Worm (Caenorhabditis elegans) whole organism, L4/young adult: ENCODE data around the gene F09C6.15.

Experiments used
- W03F9.2 ChIP-seq: fragments of 150-350 bp; optimal IDR thresholded peaks from 2 replicates; lab custom pipeline; 2014; ENCODE audit warnings: missing biosample characterization, missing genetic modification characterization
- dao-5 ChIP-seq: sonication (generic microtip); optimal IDR thresholded peaks from 2 replicates; lab custom pipeline; 2016; ENCODE audit warnings: missing genotype, missing genetic modification characterization, moderate library complexity, missing compliant biosample characterization
- him-1 ChIP-seq: sonication (generic microtip); optimal IDR thresholded peaks from 2 replicates; lab custom pipeline; 2016; ENCODE audit warnings: missing genotype, missing genetic modification reagents, missing genetic modification characterization, missing compliant biosample characterization

Gene F09C6.15

ce11 chrV:16880679-16881078 lies 12.9 kb upstream of the F09C6.15 start, which contains the start of gene F09C6.14:
Gene F09C6.14, plus strand, starts transcription at chrV:16880979.
- no peak for TF ChIP-seq him-1
- no peak for TF ChIP-seq W03F9.2
- TF ChIP-seq dao-5 = no peak

- TF ChIP-seq dao-5 (no peak), W03F9.2 (no peak), him-1 (no peak)
Measured at ce11 chrV:16882260-16882918, 11.2 kb upstream of the F09C6.15 start, which contains the start of the genes F09C6.11 and F09C6.12. Gene F09C6.11, minus strand, starts transcription at chrV:16882310. Gene F09C6.12, plus strand, starts transcription at chrV:16882868.

ce11 chrV:16884744-16885143 lies 8.8 kb upstream of the F09C6.15 start, which contains the start of gene F09C6.13:
Gene F09C6.13, plus strand, starts transcription at chrV:16885044.
- TF ChIP-seq him-1 = no peak
- no peak for TF ChIP-seq W03F9.2
- no peak for TF ChIP-seq dao-5

ce11 chrV:16888788-16889325 lies 4.7 kb upstream of the F09C6.15 start, which contains the start of the genes ifas-2 and fbxa-44:
Gene ifas-2, minus strand, starts transcription at chrV:16888888.
Gene fbxa-44, plus strand, starts transcription at chrV:16889275.
- TF ChIP-seq him-1 = no peak
- TF ChIP-seq dao-5 = no peak
- TF ChIP-seq W03F9.2 = no peak

ce11 chrV:16899355-16899754 lies 5.8 kb downstream of the F09C6.15 start, which contains the start of gene fbxa-45:
Gene fbxa-45, minus strand, starts transcription at chrV:16899455.
- TF ChIP-seq him-1 (no peak), W03F9.2 (no peak), dao-5 (no peak)

- TF ChIP-seq dao-5 (no peak), him-1 (no peak), W03F9.2 (no peak)
Measured at ce11 chrV:16902726-16903125, 9.2 kb downstream of the F09C6.15 start, which contains the start of gene srd-68. Gene srd-68, minus strand, starts transcription at chrV:16902826.

- no peak for TF ChIP-seq dao-5
- TF ChIP-seq him-1 = no peak
- TF ChIP-seq W03F9.2 = no peak
Measured at ce11 chrV:16904612-16905011, 11.1 kb downstream of the F09C6.15 start, which contains the start of gene nhr-262. Gene nhr-262, plus strand, starts transcription at chrV:16904912.

ce11 chrV:16909871-16910270 lies 16.3 kb downstream of the F09C6.15 start, which contains the start of gene F09C6.16:
Gene F09C6.16, minus strand, starts transcription at chrV:16909971.
- TF ChIP-seq dao-5 = no peak
- no peak for TF ChIP-seq W03F9.2
- no peak for TF ChIP-seq him-1

- TF ChIP-seq him-1 = no peak
Measured at ce11 chrV:16910864-16911263, 17.3 kb downstream of the F09C6.15 start.

ce11 chrV:16911294-16911693 lies 17.8 kb downstream of the F09C6.15 start:
- no peak for TF ChIP-seq him-1
- no peak for TF ChIP-seq W03F9.2
- TF ChIP-seq dao-5 = no peak

- no peak for TF ChIP-seq dao-5
- no peak for TF ChIP-seq him-1
- no peak for TF ChIP-seq W03F9.2
Measured at ce11 chrV:16911934-16912333, 18.4 kb downstream of the F09C6.15 start, which contains the start of gene nhr-116. Gene nhr-116, plus strand, starts transcription at chrV:16912234.

ce11 chrV:16916079-16916478 lies 22.5 kb downstream of the F09C6.15 start, which contains the start of gene F09C6.10:
Gene F09C6.10, minus strand, starts transcription at chrV:16916179.
- no peak for TF ChIP-seq him-1

- TF ChIP-seq W03F9.2 = no peak
- no peak for TF ChIP-seq dao-5
- TF ChIP-seq him-1 = no peak
Measured at ce11 chrV:16918378-16918777, 24.8 kb downstream of the F09C6.15 start, which contains the start of the genes fbxa-206 and Y102A5C.2. Gene fbxa-206, minus strand, starts transcription at chrV:16918478. Gene Y102A5C.2, plus strand, starts transcription at chrV:16918731.

- TF ChIP-seq dao-5 (no peak), him-1 (no peak), W03F9.2 (no peak)
Measured at ce11 chrV:16919675-16920074, 26.1 kb downstream of the F09C6.15 start.

ce11 chrV:16921952-16922351 lies 28.4 kb downstream of the F09C6.15 start, which contains the start of gene Y102A5C.4:
Gene Y102A5C.4, plus strand, starts transcription at chrV:16922252.
- TF ChIP-seq dao-5 (no peak), him-1 (no peak), W03F9.2 (no peak)

ce11 chrV:16927345-16927744 lies 33.8 kb downstream of the F09C6.15 start, which contains the start of gene Y102A5C.36:
Gene Y102A5C.36, minus strand, starts transcription at chrV:16927445.
- TF ChIP-seq dao-5 = no peak
- TF ChIP-seq him-1 = no peak
- TF ChIP-seq W03F9.2 = no peak
